Worm (Caenorhabditis elegans): ENCODE results near the gene F22F7.7.

Gene F22F7.7

DNA sequence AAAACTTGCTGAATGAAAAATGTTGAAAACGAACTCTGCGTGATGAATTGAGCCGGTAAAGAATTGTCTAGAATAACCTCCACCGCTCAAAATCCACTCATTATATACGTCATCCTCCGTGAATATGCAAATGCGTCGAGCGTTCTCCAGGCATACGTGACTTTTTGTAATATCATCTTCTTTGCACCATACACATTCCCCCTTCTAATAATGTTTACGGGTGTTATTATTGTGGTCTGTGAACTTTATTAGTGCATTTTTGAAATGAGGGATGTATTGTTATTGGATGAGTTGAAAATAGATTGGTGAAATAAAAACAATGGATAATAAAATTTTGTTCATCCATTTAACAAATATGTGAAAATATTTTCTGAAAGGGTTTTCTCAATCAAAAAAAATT, at the start of gene F22F7.7:
Gene F22F7.7 (minus strand): TSS at position 125 of the 400 bp plus-strand sequence.
- TF ChIP-seq him-1 (tag; optimal IDR thresholded peaks at IDR 0.05) = no peak
- TF ChIP-seq W03F9.2 (tag; optimal IDR thresholded peaks at IDR 0.05) = no peak
- no peak for TF ChIP-seq dao-5 (tag; optimal IDR thresholded peaks at IDR 0.05)

DNA sequence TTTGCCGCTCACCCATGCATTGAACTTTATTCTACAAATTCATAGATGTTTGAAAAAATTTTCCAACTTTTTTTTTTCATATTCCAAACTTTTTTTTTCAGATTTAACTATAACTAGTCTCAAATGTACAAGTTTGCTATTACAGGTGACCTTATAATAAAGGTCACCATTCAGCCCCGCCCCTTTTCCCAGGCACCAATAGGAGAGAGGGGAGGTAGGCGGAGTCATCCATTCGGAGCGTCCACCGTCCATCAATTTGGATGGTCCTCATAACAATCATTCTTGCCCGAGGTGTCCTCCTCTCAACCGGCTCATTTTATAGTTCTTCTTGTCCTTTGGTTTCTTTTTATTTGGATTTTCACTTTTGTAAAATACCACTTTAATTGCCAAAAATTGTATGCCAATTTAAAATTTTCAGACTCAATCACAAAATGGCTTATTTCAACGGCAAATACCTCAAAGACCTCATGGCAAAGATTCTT, 48.1 kb upstream of the F22F7.7 start, which contains the start of gene Y5H2B.3:
Gene Y5H2B.3 (plus strand): TSS at position 432 of the 482 bp plus-strand sequence.
- TF ChIP-seq W03F9.2 (tag; optimal IDR thresholded peaks at IDR 0.05) = no peak
- TF ChIP-seq him-1 (tag; optimal IDR thresholded peaks at IDR 0.05) = no peak
- TF ChIP-seq dao-5 (tag; optimal IDR thresholded peaks at IDR 0.05) = no peak

DNA sequence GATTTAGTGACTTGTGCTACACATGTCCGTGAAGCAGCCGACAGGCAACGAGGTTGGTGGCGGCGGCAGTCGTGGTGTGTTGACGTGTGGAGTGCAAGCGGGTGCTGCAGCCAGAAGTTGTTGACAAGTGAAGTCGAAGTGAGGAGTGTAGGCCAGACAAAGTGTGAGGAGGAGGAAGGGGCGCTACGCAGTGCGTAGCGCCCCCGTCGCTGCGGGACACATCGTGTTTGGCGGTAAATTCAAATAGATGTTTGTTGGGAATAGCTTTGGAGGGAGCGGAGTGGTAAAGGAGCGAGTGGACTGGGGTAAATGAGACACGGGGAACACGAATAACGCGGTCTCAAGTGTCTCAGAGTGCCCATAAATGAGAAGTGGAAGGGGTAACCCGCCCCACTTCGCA, 45.6 kb upstream of the F22F7.7 start:
- TF ChIP-seq dao-5 (tag; optimal IDR thresholded peaks at IDR 0.05) (no peak), W03F9.2 (tag; optimal IDR thresholded peaks at IDR 0.05) (no peak), him-1 (tag; optimal IDR thresholded peaks at IDR 0.05) (no peak)

DNA sequence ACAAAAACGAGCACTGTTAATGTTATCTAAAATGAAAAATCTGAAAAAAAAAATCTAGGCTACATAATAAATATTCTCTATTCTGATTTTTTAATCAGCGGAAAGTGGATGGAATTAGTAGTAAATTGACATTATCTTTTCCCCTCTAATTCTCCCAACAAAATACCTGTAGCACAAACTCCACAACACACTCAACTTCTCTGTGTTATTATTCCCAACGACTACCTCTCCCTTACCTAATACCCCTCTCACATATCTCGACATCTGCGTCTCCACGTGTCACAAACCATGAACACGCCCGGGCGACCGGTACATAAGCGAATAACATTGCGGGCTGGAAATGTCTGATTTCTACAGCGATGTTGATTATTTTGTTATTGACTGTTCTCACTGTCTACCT, 43.3 kb upstream of the F22F7.7 start, which contains the start of gene cyp-33C2:
Gene cyp-33C2 (plus strand): TSS at position 327 of the 400 bp plus-strand sequence.
- TF ChIP-seq W03F9.2 (tag; optimal IDR thresholded peaks at IDR 0.05) (no peak), him-1 (tag; optimal IDR thresholded peaks at IDR 0.05) (no peak), dao-5 (tag; optimal IDR thresholded peaks at IDR 0.05) (no peak)

DNA sequence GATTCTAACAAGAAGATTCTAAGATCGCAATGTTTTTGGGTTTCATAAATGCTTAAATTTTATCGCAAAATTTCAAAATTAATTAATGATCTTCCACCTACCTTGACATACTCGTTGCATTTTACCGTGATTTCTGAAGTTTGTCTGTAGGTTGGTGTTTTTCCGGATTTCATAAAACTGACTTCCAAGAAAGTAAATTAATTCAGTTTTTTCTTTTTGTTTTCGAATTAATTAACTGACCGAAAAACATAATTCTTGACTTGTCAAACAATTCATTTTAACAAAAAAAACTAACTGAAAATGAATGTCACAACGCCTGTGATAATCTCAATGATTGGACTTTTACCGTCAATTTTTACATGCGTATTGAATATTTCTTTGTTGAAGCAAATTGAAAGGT, 41.9 kb upstream of the F22F7.7 start, which contains the start of gene srbc-16:
Gene srbc-16 (plus strand): TSS at position 301 of the 400 bp plus-strand sequence.
- TF ChIP-seq him-1 (tag; optimal IDR thresholded peaks at IDR 0.05) (no peak), W03F9.2 (tag; optimal IDR thresholded peaks at IDR 0.05) (no peak), dao-5 (tag; optimal IDR thresholded peaks at IDR 0.05) (no peak)

DNA sequence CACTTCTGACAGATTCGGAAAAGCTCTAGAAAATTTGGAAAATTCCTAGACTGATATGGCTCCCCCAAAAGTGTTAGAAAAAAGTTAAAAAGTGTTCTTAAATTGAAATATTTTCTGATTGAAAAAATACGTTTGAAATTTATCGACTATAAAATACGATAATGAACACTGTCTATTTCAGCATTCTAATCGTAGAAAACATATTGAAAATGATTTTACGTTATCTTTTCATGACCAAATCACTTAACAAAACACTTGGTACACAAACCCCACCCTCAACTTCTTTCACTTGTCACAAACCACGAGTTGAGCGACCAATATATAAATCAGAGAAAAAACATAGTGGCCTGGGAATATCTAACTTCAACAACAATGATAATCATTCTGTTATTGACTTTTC, 39.4 kb upstream of the F22F7.7 start, which contains the start of gene cyp-33C1:
Gene cyp-33C1 (plus strand): TSS at position 301 of the 400 bp plus-strand sequence.
- TF ChIP-seq W03F9.2 (tag; optimal IDR thresholded peaks at IDR 0.05) = no peak
- no peak for TF ChIP-seq him-1 (tag; optimal IDR thresholded peaks at IDR 0.05)
- TF ChIP-seq dao-5 (tag; optimal IDR thresholded peaks at IDR 0.05) = no peak

DNA sequence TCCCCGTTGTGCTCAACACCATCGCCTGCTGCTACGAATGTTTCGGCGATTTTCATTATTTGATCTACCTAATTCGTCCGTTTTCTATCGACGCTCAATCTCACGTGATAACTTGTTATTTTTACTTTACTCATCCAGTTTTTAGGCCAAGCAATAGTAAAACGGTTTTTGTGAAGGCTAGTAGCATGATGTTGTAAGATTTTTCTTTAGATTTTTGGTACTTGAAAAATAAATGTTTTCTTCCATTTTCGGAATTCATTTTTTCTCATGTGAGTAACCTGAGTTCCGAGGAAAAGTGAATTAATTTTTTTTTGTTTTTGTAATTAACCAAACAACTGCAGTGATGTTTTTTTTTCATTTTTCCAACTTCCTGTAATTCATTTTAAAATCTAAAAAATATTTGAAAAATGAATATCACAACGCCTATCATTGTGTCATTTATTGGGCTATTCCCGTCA, 37.5 kb upstream of the F22F7.7 start, which contains the start of gene srbc-17:
Gene srbc-17 (plus strand): TSS at position 408 of the 458 bp plus-strand sequence.
- no peak for TF ChIP-seq him-1 (tag; optimal IDR thresholded peaks at IDR 0.05)
- TF ChIP-seq W03F9.2 (tag; optimal IDR thresholded peaks at IDR 0.05) = no peak
- TF ChIP-seq dao-5 (tag; optimal IDR thresholded peaks at IDR 0.05) = no peak

DNA sequence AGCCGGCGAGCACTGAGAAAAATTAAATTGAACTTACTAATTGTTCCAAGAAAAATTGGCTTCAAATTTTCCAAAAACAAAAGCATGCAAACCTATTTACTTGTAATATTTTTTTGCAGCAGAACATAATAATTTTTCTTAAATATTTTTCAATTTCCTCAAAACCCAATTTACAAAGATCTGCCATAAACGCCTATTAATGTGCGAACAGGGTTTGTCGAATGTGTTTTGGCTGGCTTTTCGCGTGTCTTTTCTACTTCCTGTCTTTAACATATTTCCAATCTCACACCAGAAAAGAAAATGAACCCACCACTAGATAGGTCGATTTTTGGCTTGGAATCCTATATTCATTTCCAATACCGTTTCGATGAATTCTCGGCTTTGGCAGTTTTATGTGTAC, 35.4 kb upstream of the F22F7.7 start, which contains the start of gene C45H4.18:
Gene C45H4.18 (plus strand): TSS at position 301 of the 400 bp plus-strand sequence.
- TF ChIP-seq W03F9.2 (tag; optimal IDR thresholded peaks at IDR 0.05) (no peak), him-1 (tag; optimal IDR thresholded peaks at IDR 0.05) (no peak), dao-5 (tag; optimal IDR thresholded peaks at IDR 0.05) (no peak)

DNA sequence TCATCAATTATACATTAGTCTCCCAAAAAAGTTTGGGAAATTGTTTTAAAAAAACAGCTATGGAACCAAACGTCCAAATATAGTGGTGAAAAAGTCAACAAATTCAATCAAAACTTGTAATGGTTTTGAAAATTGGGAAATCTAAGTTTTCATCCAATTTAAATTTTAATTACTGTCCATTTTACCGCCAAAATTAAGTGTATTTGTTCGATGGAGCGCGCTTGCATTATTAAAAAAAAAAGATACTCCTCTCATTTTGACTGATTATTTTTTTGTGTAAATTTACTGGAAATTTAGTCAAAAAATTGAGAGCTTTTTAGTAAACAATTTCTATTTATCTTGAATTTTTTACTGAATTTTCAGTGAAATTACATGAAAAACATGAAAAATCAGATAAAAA, 34.6 kb upstream of the F22F7.7 start:
- TF ChIP-seq dao-5 (tag; optimal IDR thresholded peaks at IDR 0.05) (no peak), him-1 (tag; optimal IDR thresholded peaks at IDR 0.05) (no peak), W03F9.2 (tag; optimal IDR thresholded peaks at IDR 0.05) (no peak)

DNA sequence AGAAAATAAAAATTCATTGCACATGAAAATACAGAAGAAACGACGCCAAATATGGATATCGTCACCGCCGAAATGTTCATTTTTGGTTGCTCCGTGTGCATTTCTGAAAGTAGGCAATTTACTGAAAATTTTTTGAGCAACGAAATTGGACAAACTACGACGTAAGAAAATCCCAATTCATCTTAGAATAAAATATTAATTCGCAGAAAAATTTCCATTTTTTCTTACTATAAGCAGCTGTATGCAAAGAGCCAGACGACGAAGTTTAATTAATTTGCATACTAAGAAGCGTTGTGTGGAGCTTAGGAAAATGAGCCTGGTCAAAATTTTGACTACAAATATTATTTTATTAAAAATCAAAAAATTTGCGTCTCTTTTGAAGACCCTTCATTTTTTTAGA, 26.8 kb upstream of the F22F7.7 start, which contains the start of gene srbc-19:
Gene srbc-19 (minus strand): TSS at position 101 of the 400 bp plus-strand sequence.
- no peak for TF ChIP-seq him-1 (tag; optimal IDR thresholded peaks at IDR 0.05)
- no peak for TF ChIP-seq W03F9.2 (tag; optimal IDR thresholded peaks at IDR 0.05)
- TF ChIP-seq dao-5 (tag; optimal IDR thresholded peaks at IDR 0.05) = no peak

DNA sequence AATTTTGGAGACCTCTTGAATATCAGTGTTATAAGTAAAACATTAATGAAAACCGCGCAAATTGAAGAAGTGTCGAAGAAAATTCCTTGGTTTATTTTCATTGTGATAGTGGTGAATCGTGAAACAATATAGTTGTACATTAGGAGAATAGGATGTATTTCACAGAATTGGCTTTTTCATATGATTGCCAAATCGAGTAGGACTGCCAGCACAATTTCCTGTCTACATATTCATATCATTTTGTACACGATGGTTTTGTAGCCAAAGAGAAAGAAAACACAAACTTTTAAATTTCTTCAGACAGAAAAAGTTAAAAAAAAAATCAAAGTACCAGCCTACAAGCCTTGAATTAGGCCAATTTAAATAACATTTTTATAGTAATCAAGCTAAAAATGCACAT, 23.9 kb upstream of the F22F7.7 start, which contains the start of gene str-255:
Gene str-255 (minus strand): TSS at position 101 of the 400 bp plus-strand sequence.
- TF ChIP-seq him-1 (tag; optimal IDR thresholded peaks at IDR 0.05) = no peak
- no peak for TF ChIP-seq dao-5 (tag; optimal IDR thresholded peaks at IDR 0.05)
- TF ChIP-seq W03F9.2 (tag; optimal IDR thresholded peaks at IDR 0.05) = no peak

DNA sequence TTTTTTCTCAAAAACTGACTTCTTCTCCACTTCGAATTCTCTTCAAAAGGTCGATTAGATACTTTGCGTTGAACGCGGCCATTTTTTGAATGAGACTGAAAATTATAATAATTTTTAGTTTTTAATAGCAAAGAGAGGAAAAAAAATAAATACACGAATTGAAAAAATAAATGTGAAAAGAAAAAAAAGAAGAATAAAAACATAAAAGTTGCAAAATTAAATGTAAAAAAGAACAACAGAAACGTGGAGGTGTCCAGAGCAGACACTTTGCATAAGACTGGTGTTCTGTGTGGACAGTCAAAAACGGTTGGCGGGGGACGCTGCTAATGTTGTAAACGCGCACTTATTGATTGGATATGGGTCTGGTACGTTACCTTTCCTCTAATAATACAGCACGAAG, 19.5 kb upstream of the F22F7.7 start, which contains the start of gene C45H4.14:
Gene C45H4.14 (minus strand): TSS at position 101 of the 400 bp plus-strand sequence.
- TF ChIP-seq dao-5 (tag; optimal IDR thresholded peaks at IDR 0.05) (no peak), W03F9.2 (tag; optimal IDR thresholded peaks at IDR 0.05) (no peak), him-1 (tag; optimal IDR thresholded peaks at IDR 0.05) (no peak)

DNA sequence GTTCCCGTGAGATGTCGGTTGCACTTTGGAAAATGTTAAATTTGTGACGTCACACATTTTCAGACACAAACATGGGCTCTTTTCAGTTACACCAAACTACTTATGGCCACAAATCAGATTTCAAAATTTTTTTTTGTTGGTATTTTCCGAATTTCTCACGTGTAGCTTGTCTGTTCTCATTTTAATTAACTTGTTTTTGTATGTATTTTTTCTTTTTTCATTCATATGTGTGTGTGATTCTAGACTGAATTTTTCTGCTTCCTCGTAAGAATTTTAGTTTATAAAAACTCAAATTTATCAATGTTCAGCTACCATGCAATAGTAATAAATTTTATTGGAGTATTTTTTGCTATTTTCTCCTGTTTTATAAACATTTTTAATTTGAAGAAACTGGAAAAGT, 17.0 kb upstream of the F22F7.7 start, which contains the start of gene srbc-22:
Gene srbc-22 (plus strand): TSS at position 301 of the 400 bp plus-strand sequence.
- TF ChIP-seq dao-5 (tag; optimal IDR thresholded peaks at IDR 0.05) = no peak
- no peak for TF ChIP-seq him-1 (tag; optimal IDR thresholded peaks at IDR 0.05)
- no peak for TF ChIP-seq W03F9.2 (tag; optimal IDR thresholded peaks at IDR 0.05)

DNA sequence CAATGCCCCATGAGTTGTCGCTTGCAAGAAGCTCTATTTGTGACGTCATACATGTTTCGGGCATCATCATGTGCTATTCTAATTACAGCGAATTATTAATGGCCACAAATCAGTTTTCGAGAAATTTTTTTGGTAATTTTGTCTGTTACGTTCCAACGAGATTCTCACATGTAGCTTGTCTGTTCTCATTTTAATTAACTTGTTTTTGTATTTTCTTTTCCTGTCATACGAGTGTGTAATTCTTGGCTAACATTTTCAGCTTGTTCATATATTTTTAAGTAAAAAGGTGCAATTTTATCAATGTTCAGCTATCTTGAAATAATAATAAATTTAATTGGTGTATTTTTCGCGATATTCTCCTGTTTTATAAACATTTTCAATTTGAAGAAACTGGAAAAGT, 15.4 kb upstream of the F22F7.7 start, which contains the start of gene srbc-21:
Gene srbc-21 (plus strand): TSS at position 301 of the 400 bp plus-strand sequence.
- TF ChIP-seq dao-5 (tag; optimal IDR thresholded peaks at IDR 0.05) (no peak), W03F9.2 (tag; optimal IDR thresholded peaks at IDR 0.05) (no peak), him-1 (tag; optimal IDR thresholded peaks at IDR 0.05) (no peak)
